Worm (Caenorhabditis elegans) whole organism, young adult: ENCODE results near the gene F32E10.8.

Source experiments
- F49E8.2 ChIP-seq: sonication (generic microtip); optimal IDR thresholded peaks from 3 replicates; lab custom pipeline; 2017; ENCODE audit warnings: missing genetic modification characterization, mild to moderate bottlenecking, missing compliant biosample characterization, antibody characterized with exemption, moderate library complexity; ENCODE audit not compliant: insufficient read depth
- cebp-2 ChIP-seq: fragments of 200-800 bp; sonication (Bioruptor generic); IDR thresholded peaks from 2 replicates; pipeline ENCODE4 v1.3.6; 2022; ENCODE audit warnings: missing genetic modification characterization, missing compliant biosample characterization
- lin-35 ChIP-seq, 3 experiments: fragments of 150-350 bp in 2 of 3; sonication (generic microtip) in 1 of 3; optimal IDR thresholded peaks; 2 replicates each; lab custom pipeline; 2014 to 2018; ENCODE audit warnings: missing biosample characterization in 3 of 3, missing genetic modification characterization in 3 of 3, missing genetic modification reagents in 3 of 3
- madf-6 ChIP-seq: fragments of 200-800 bp; sonication (Bioruptor generic); IDR thresholded peaks from 2 replicates; pipeline ENCODE4 v1.3.6; 2022; ENCODE audit warnings: missing genetic modification reagents, missing genetic modification characterization, missing compliant biosample characterization
- mes-4 ChIP-seq: sonication (generic microtip); optimal IDR thresholded peaks from 2 replicates; lab custom pipeline; 2016; ENCODE audit warnings: missing genotype, missing genetic modification characterization, missing compliant biosample characterization
- nfya-1 ChIP-seq: sonication (generic microtip); optimal IDR thresholded peaks from 2 replicates; lab custom pipeline; 2017; ENCODE audit warnings: antibody characterized with exemption, missing compliant biosample characterization, missing genetic modification characterization, borderline replicate concordance; ENCODE audit not compliant: insufficient read depth
- sdz-38 ChIP-seq: sonication (generic microtip); optimal IDR thresholded peaks from 2 replicates; lab custom pipeline; 2016; ENCODE audit warnings: missing genotype, missing genetic modification characterization, missing compliant biosample characterization

- no peak for TF ChIP-seq lin-35 (GFP tag; optimal IDR thresholded peaks at IDR 0.05; lab: Kevin White, UChicago)
- TF ChIP-seq sdz-38, result no peak
- TF ChIP-seq madf-6 (GFP tag; lab: Robert Waterston, UW), result no peak
- TF ChIP-seq nfya-1 (tag; lab: Kevin White, UChicago), result no peak
- TF ChIP-seq F49E8.2, result no peak
- TF ChIP-seq mes-4, result no peak
- TF ChIP-seq cebp-2 (GFP tag; lab: Robert Waterston, UW), result no peak
These were observed 19.6 kb downstream of the F32E10.8 start for ce11 chrIV:7586972-7587371.
